Fruit fly (Drosophila melanogaster) whole organism, embryonic: ENCODE data around the gene PGAP2.

Source experiments
- Abd-B ChIP-seq: fragments of 200-800 bp; sonication (Bioruptor generic); optimal IDR thresholded peaks from 2 replicates; lab custom pipeline; 2018; ENCODE audit warnings: missing biosample characterization, mild to moderate bottlenecking, missing genetic modification characterization, moderate library complexity
- Adf1 ChIP-seq: fragments of 200-800 bp; sonication (Bioruptor generic); IDR thresholded peaks from 2 replicates; pipeline ENCODE4 v1.3.6; 2022; ENCODE audit warnings: missing biosample characterization, missing genetic modification characterization
- BEAF-32 ChIP-seq: fragments of 200-800 bp; sonication (Bioruptor generic); optimal IDR thresholded peaks from 3 replicates; lab custom pipeline; 2017; ENCODE audit warnings: missing biosample characterization, missing genetic modification characterization, mild to moderate bottlenecking, moderate library complexity, missing genetic modification reagents
- CG11398 ChIP-seq: fragments of 200-800 bp; sonication (Bioruptor generic); optimal IDR thresholded peaks from 2 replicates; lab custom pipeline; 2016; ENCODE audit warnings: missing biosample characterization, missing genetic modification characterization
- CG11560 ChIP-seq: fragments of 200-800 bp; sonication (Bioruptor generic); IDR thresholded peaks from 3 replicates; pipeline ENCODE4 v1.3.6; 2022; ENCODE audit warnings: missing biosample characterization, missing genetic modification characterization
- CG12155 ChIP-seq: fragments of 200-800 bp; sonication (Bioruptor generic); optimal IDR thresholded peaks from 3 replicates; lab custom pipeline; 2016; ENCODE audit warnings: missing biosample characterization, missing genetic modification characterization
- CG12219 ChIP-seq: fragments of 200-800 bp; sonication (Bioruptor generic); optimal IDR thresholded peaks from 3 replicates; lab custom pipeline; 2018; ENCODE audit warnings: missing biosample characterization, mild to moderate bottlenecking, missing genetic modification characterization
- CG12659 ChIP-seq: fragments of 200-800 bp; sonication (Bioruptor generic); optimal IDR thresholded peaks from 3 replicates; lab custom pipeline; 2017; ENCODE audit warnings: mild to moderate bottlenecking, missing biosample characterization, missing genetic modification reagents, missing genetic modification characterization
- CG12769 ChIP-seq: fragments of 200-800 bp; sonication (Bioruptor generic); optimal IDR thresholded peaks from 2 replicates; lab custom pipeline; 2019; ENCODE audit warnings: missing biosample characterization, mild to moderate bottlenecking, missing genetic modification characterization, moderate library complexity
- CG14014 ChIP-seq: fragments of 200-800 bp; sonication (Bioruptor generic); IDR thresholded peaks from 2 replicates; pipeline ENCODE4 v1.3.6; 2022; ENCODE audit warnings: missing biosample characterization, missing genetic modification characterization
- CG14050 ChIP-seq: fragments of 200-800 bp; sonication (Bioruptor generic); IDR thresholded peaks from 3 replicates; pipeline ENCODE4 v1.3.6; 2022; ENCODE audit warnings: missing biosample characterization, missing genetic modification characterization
- CG14667 ChIP-seq: fragments of 200-800 bp; sonication (Bioruptor generic); IDR thresholded peaks from 2 replicates; pipeline ENCODE4 v1.3.6; 2022; ENCODE audit warnings: missing biosample characterization, missing genetic modification characterization
- CG16813 ChIP-seq: fragments of 200-800 bp; sonication (Bioruptor generic); IDR thresholded peaks from 3 replicates; pipeline ENCODE4 v1.3.6; 2022; ENCODE audit warnings: missing biosample characterization, missing genetic modification characterization; ENCODE audit not compliant: partially characterized antibody
- CG17912 ChIP-seq: fragments of 200-800 bp; sonication (Bioruptor generic); optimal IDR thresholded peaks from 2 replicates; lab custom pipeline; 2018; ENCODE audit warnings: missing biosample characterization, mild to moderate bottlenecking, missing genetic modification characterization
- CG1792 ChIP-seq: fragments of 200-800 bp; sonication (Bioruptor generic); optimal IDR thresholded peaks from 2 replicates; lab custom pipeline; 2016; ENCODE audit warnings: missing biosample characterization, missing genetic modification characterization
- CG18619 ChIP-seq: fragments of 200-800 bp; sonication (Bioruptor generic); optimal IDR thresholded peaks from 3 replicates; lab custom pipeline; 2017; ENCODE audit warnings: missing biosample characterization, mild to moderate bottlenecking, missing genetic modification characterization
- CG2875 ChIP-seq: fragments of 200-800 bp; sonication (Bioruptor generic); optimal IDR thresholded peaks from 2 replicates; lab custom pipeline; 2017; ENCODE audit warnings: missing biosample characterization, mild to moderate bottlenecking, missing genetic modification characterization, missing genetic modification reagents
- CG2889 ChIP-seq: fragments of 200-800 bp; sonication (Bioruptor generic); IDR thresholded peaks from 3 replicates; pipeline ENCODE4 v1.3.6; 2022; ENCODE audit warnings: missing biosample characterization, missing genetic modification characterization
- CG30403 ChIP-seq: fragments of 200-800 bp; sonication (Bioruptor generic); optimal IDR thresholded peaks from 3 replicates; lab custom pipeline; 2016; ENCODE audit warnings: missing biosample characterization, missing genetic modification characterization
- CG31388 ChIP-seq: fragments of 200-800 bp; sonication (Bioruptor generic); optimal IDR thresholded peaks from 2 replicates; lab custom pipeline; 2016; ENCODE audit warnings: missing biosample characterization, missing genetic modification characterization
- CG34422 ChIP-seq: fragments of 200-800 bp; sonication (Bioruptor generic); IDR thresholded peaks from 3 replicates; pipeline ENCODE4 v1.3.6; 2022; ENCODE audit warnings: missing biosample characterization, missing genetic modification characterization
- CG3838 ChIP-seq: fragments of 200-800 bp; sonication (Bioruptor generic); optimal IDR thresholded peaks from 3 replicates; lab custom pipeline; 2016; ENCODE audit warnings: missing biosample characterization, missing genetic modification characterization
- CG3995 ChIP-seq: fragments of 200-800 bp; sonication (Bioruptor generic); optimal IDR thresholded peaks from 3 replicates; lab custom pipeline; 2016; ENCODE audit warnings: missing biosample characterization, missing genetic modification characterization
- CG43689 ChIP-seq: fragments of 200-800 bp; sonication (Bioruptor generic); IDR thresholded peaks from 2 replicates; pipeline ENCODE4 v1.3.6; 2022; ENCODE audit warnings: missing biosample characterization, missing genetic modification characterization
- CG4617 ChIP-seq: fragments of 200-800 bp; sonication (Bioruptor generic); optimal IDR thresholded peaks from 3 replicates; lab custom pipeline; 2016; ENCODE audit warnings: missing biosample characterization, missing genetic modification characterization, borderline replicate concordance
- CG6175 ChIP-seq: fragments of 200-800 bp; sonication (Bioruptor generic); IDR thresholded peaks from 3 replicates; pipeline ENCODE4 v1.3.6; 2022; ENCODE audit warnings: missing biosample characterization, missing genetic modification characterization
- CG6813 ChIP-seq: fragments of 200-800 bp; sonication (Bioruptor generic); optimal IDR thresholded peaks from 2 replicates; lab custom pipeline; 2017; ENCODE audit warnings: missing biosample characterization, missing genetic modification characterization, mild to moderate bottlenecking, moderate library complexity, missing genetic modification reagents
- CG8478 ChIP-seq: fragments of >200 bp; optimal IDR thresholded peaks from 2 replicates; lab custom pipeline; 2018
- CG9609 ChIP-seq: fragments of 200-800 bp; sonication (Bioruptor generic); optimal IDR thresholded peaks from 3 replicates; lab custom pipeline; 2016; ENCODE audit warnings: missing biosample characterization, missing genetic modification characterization
- CTCF ChIP-seq: fragments of 200-800 bp; sonication (Bioruptor generic); optimal IDR thresholded peaks from 2 replicates; lab custom pipeline; 2017; ENCODE audit warnings: missing biosample characterization, mild to moderate bottlenecking, missing genetic modification characterization, moderate library complexity
- CkIIα-i1 ChIP-seq: fragments of 200-800 bp; sonication (Bioruptor generic); IDR thresholded peaks from 2 replicates; pipeline ENCODE4 v1.3.6; 2022; ENCODE audit warnings: missing biosample characterization, missing genetic modification characterization
- Dip3 ChIP-seq: fragments of 200-800 bp; sonication (Bioruptor generic); optimal IDR thresholded peaks from 3 replicates; lab custom pipeline; 2016; ENCODE audit warnings: missing biosample characterization, missing genetic modification characterization
- Eip74EF ChIP-seq, 2 experiments: fragments of 200-800 bp in 1 of 2; fragments of >200 bp in 1 of 2; sonication (Bioruptor generic) in 1 of 2; optimal IDR thresholded peaks; 2 replicates each; lab custom pipeline; 2017 to 2019; ENCODE audit warnings: missing biosample characterization in 2 of 2, missing genetic modification characterization in 2 of 2, mild to moderate bottlenecking in 1 of 2, moderate library complexity in 1 of 2
- Fer3 ChIP-seq: fragments of 200-800 bp; sonication (Bioruptor generic); optimal IDR thresholded peaks from 2 replicates; lab custom pipeline; 2018; ENCODE audit warnings: missing biosample characterization, mild to moderate bottlenecking, missing genetic modification characterization, moderate library complexity
- Hmx ChIP-seq: fragments of 200-800 bp; sonication (Bioruptor generic); optimal IDR thresholded peaks from 2 replicates; lab custom pipeline; 2016; ENCODE audit warnings: missing biosample characterization, missing genetic modification characterization
- Nf-YA ChIP-seq: fragments of 200-800 bp; sonication (Bioruptor generic); IDR thresholded peaks from 2 replicates; pipeline ENCODE4 v1.3.6; 2022; ENCODE audit warnings: missing biosample characterization, missing genetic modification characterization
- Optix ChIP-seq: fragments of 200-800 bp; sonication (Bioruptor generic); IDR thresholded peaks from 3 replicates; pipeline ENCODE4 v1.3.6; 2022; ENCODE audit warnings: missing biosample characterization, missing genetic modification characterization
- Ravus ChIP-seq: fragments of 200-800 bp; sonication (Bioruptor generic); IDR thresholded peaks from 2 replicates; pipeline ENCODE4 v1.3.6; 2022; ENCODE audit warnings: missing biosample characterization, missing genetic modification characterization
- Tbp ChIP-seq: fragments of >200 bp; optimal IDR thresholded peaks from 2 replicates; lab custom pipeline; 2018; ENCODE audit warnings: missing biosample characterization, missing genetic modification characterization
- ara ChIP-seq: fragments of 200-800 bp; sonication (Bioruptor generic); IDR thresholded peaks from 2 replicates; pipeline ENCODE4 v1.3.6; 2022; ENCODE audit warnings: missing biosample characterization, missing genetic modification characterization
- bowl ChIP-seq: fragments of 200-800 bp; sonication (Bioruptor generic); IDR thresholded peaks from 2 replicates; pipeline ENCODE4 v1.3.6; 2022; ENCODE audit warnings: missing biosample characterization, missing genetic modification characterization
- chn ChIP-seq: fragments of 200-800 bp; sonication (Bioruptor generic); optimal IDR thresholded peaks from 2 replicates; lab custom pipeline; 2016; ENCODE audit warnings: missing biosample characterization, missing genetic modification characterization
- dpn ChIP-seq, 2 experiments: fragments of 200-800 bp; sonication (Bioruptor generic); optimal IDR thresholded peaks; 3 replicates each; lab custom pipeline; 2016; ENCODE audit warnings: missing biosample characterization in 2 of 2, missing genetic modification characterization in 2 of 2
- gsb ChIP-seq: fragments of 200-800 bp; sonication (Bioruptor generic); IDR thresholded peaks from 2 replicates; pipeline ENCODE4 v1.3.6; 2022; ENCODE audit warnings: missing biosample characterization, missing genetic modification characterization
- klu ChIP-seq: fragments of 200-800 bp; sonication (Bioruptor generic); IDR thresholded peaks from 2 replicates; pipeline ENCODE4 v1.3.6; 2022; ENCODE audit warnings: missing biosample characterization, missing genetic modification characterization
- pzg ChIP-seq: fragments of 200-800 bp; sonication (Bioruptor generic); optimal IDR thresholded peaks from 3 replicates; lab custom pipeline; 2018; ENCODE audit warnings: missing biosample characterization, mild to moderate bottlenecking, missing genetic modification characterization, moderate library complexity
- rib ChIP-seq: fragments of 200-800 bp; sonication (Bioruptor generic); IDR thresholded peaks from 2 replicates; pipeline ENCODE4 v1.3.6; 2022; ENCODE audit warnings: missing biosample characterization, missing genetic modification characterization
- sens-2 ChIP-seq: fragments of 200-800 bp; sonication (Bioruptor generic); IDR thresholded peaks from 2 replicates; pipeline ENCODE4 v1.3.6; 2022; ENCODE audit warnings: missing biosample characterization, missing genetic modification characterization
- ssp ChIP-seq: fragments of 200-800 bp; sonication (Bioruptor generic); IDR thresholded peaks from 2 replicates; pipeline ENCODE4 v1.3.6; 2022; ENCODE audit warnings: missing biosample characterization, missing genetic modification characterization
- tap ChIP-seq: fragments of 200-800 bp; optimal IDR thresholded peaks from 3 replicates; lab custom pipeline; 2019; ENCODE audit warnings: missing biosample characterization, mild to moderate bottlenecking, missing genetic modification characterization, moderate library complexity
- wdn ChIP-seq: fragments of 200-800 bp; sonication (Bioruptor generic); IDR thresholded peaks from 2 replicates; pipeline ENCODE4 v1.3.6; 2022; ENCODE audit warnings: missing biosample characterization, missing genetic modification characterization
- wor ChIP-seq: fragments of 200-800 bp; sonication (Bioruptor generic); IDR thresholded peaks from 2 replicates; pipeline ENCODE4 v1.3.6; 2022; ENCODE audit warnings: missing biosample characterization, missing genetic modification characterization

The PGAP2 gene

DNA sequence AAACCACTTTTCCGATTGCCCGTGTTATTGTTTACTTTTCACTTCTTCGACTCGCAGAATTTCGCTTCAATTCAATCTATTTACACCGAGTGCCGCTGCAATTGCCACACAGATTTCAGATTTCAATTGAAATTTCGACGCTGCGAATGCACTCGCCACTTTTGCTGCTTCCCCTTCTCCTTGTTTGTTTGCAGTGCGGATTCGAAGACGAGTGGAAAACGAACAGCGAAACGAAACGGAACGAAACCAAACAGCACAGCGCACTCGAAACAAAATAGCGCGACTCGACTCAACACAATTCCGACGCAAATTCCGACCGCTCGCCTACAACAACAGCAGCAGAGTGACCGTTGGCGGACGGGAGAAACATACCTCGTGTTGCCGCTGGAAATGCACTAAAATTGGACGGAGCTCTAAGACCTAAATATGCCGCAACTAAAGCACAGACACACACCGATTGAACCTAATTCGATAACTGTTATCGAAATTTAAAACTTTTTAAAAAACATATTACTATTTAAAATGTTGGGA is 31.5 kb upstream of the PGAP2 start, which contains the start of gene drongo (continued):
- peak; percentile 52; the same call in 1 of the 2 replicates for TF ChIP-seq Adf1
- no peak for TF ChIP-seq CG31388 (GFP tag; lab: Kevin White, UChicago)
- no peak for TF ChIP-seq Abd-B (GFP tag; lab: Kevin White, UChicago)
- peak; percentile 85 for TF ChIP-seq rib (GFP tag; lab: Robert Waterston, UW)
- peak; percentile 2 for TF ChIP-seq CG9609 (GFP tag; lab: Kevin White, UChicago)
- TF ChIP-seq ara: no peak
- TF ChIP-seq CG2889: no peak
- TF ChIP-seq CG14667 (GFP tag; lab: Robert Waterston, UW): no peak
- no peak for TF ChIP-seq CkIIα-i1
- peak; percentile 87 for TF ChIP-seq CG11560 (tag; lab: Robert Waterston, UW)
- TF ChIP-seq Optix (GFP tag; lab: Robert Waterston, UW): no peak
- TF ChIP-seq CG1792 (GFP tag; lab: Kevin White, UChicago): no peak
- TF ChIP-seq Eip74EF (GFP tag; optimal IDR thresholded peaks at IDR 0.05; lab: Kevin White, UChicago): peak in 1 of 2 experiments; percentile 10
- TF ChIP-seq CG8478 (lab: Kevin White, UChicago): no peak
- no peak for TF ChIP-seq klu (GFP tag; lab: Robert Waterston, UW)
- TF ChIP-seq Fer3 (tag; lab: Kevin White, UChicago): peak; percentile 23
- peak; percentile 16 for TF ChIP-seq CG30403 (GFP tag; lab: Kevin White, UChicago)
- TF ChIP-seq CG14014 (GFP tag; lab: Robert Waterston, UW): peak; percentile 38; the same call in 1 of the 2 replicates
- TF ChIP-seq CG4617 (GFP tag; lab: Kevin White, UChicago): peak; percentile 4
- no peak; the same call in 2 of the 3 replicates for TF ChIP-seq CG14050
- TF ChIP-seq CG6175: no peak
- TF ChIP-seq wor: no peak
- TF ChIP-seq Dip3: peak; percentile 18
- TF ChIP-seq ssp: no peak
- no peak for TF ChIP-seq Ravus (GFP tag; lab: Robert Waterston, UW)
- TF ChIP-seq CG3995 (GFP tag; lab: Kevin White, UChicago): peak; percentile 17
- TF ChIP-seq Hmx (GFP tag; lab: Kevin White, UChicago): no peak
- peak; percentile 14 for TF ChIP-seq CG18619 (GFP tag; lab: Kevin White, UChicago)
- peak; percentile 12 for TF ChIP-seq CG11398 (GFP tag; lab: Kevin White, UChicago)
- peak; percentile 69 for TF ChIP-seq CG12769 (tag; lab: Kevin White, UChicago)
- no peak for TF ChIP-seq chn (GFP tag; lab: Kevin White, UChicago)
- no peak for TF ChIP-seq bowl (GFP tag; lab: Robert Waterston, UW)
- TF ChIP-seq CG3838 (GFP tag; lab: Kevin White, UChicago): no peak
- TF ChIP-seq pzg (GFP tag; lab: Kevin White, UChicago): peak; percentile 98
- no peak for TF ChIP-seq CG12219 (GFP tag; lab: Kevin White, UChicago)
- TF ChIP-seq CG43689: 0 out of 2 replicates have a peak, but pooled peaks have one; percentile 10
- TF ChIP-seq CTCF (GFP tag; lab: Kevin White, UChicago): peak; percentile 45
- peak in 1 of 2 experiments; percentile 44 for TF ChIP-seq dpn (GFP tag; optimal IDR thresholded peaks at IDR 0.05; lab: Kevin White, UChicago)
- peak; percentile 92 for TF ChIP-seq CG12659 (GFP tag; lab: Kevin White, UChicago)
- no peak for TF ChIP-seq sens-2 (GFP tag; lab: Robert Waterston, UW)
- no peak for TF ChIP-seq gsb (GFP tag; lab: Robert Waterston, UW)
- peak; percentile 62 for TF ChIP-seq BEAF-32 (GFP tag; lab: Kevin White, UChicago)
- no peak for TF ChIP-seq Nf-YA
- no peak for TF ChIP-seq wdn
- no peak for TF ChIP-seq CG2875 (GFP tag; lab: Kevin White, UChicago)
- TF ChIP-seq CG6813 (GFP tag; lab: Kevin White, UChicago): no peak
- peak; percentile 50; the same call in 1 of the 3 replicates for TF ChIP-seq CG16813 (GFP tag; lab: Robert Waterston, UW)
- peak; percentile 70 for TF ChIP-seq CG17912 (GFP tag; lab: Kevin White, UChicago)
- TF ChIP-seq Tbp (GFP tag; lab: Kevin White, UChicago): no peak
- peak; percentile 60; the same call in 1 of the 3 replicates for TF ChIP-seq CG34422 (GFP tag; lab: Robert Waterston, UW)
- no peak for TF ChIP-seq tap (tag; lab: Kevin White, UChicago)
- TF ChIP-seq CG12155: peak; percentile 60
